Fruit fly (Drosophila melanogaster) whole organism, embryonic: ENCODE data around the gene MCTS1.
A peak's percentile ranks its signal among the peaks of the same experiment; 100 is the strongest.

Source experiments
- B-H1 ChIP-seq: fragments of 200-800 bp; sonication (Bioruptor generic); IDR thresholded peaks from 3 replicates; pipeline ENCODE4 v1.3.6; 2022; ENCODE audit warnings: missing biosample characterization, missing genetic modification characterization
- C15 ChIP-seq: fragments of 200-800 bp; sonication (Bioruptor generic); IDR thresholded peaks from 3 replicates; pipeline ENCODE4 v1.3.6; 2022; ENCODE audit warnings: missing biosample characterization, missing genetic modification characterization
- CG1024 ChIP-seq: fragments of 200-800 bp; sonication (Bioruptor generic); IDR thresholded peaks from 2 replicates; pipeline ENCODE4 v1.3.6; 2022; ENCODE audit warnings: missing biosample characterization, missing genetic modification characterization
- CG10267 ChIP-seq: fragments of 200-800 bp; sonication (Bioruptor generic); optimal IDR thresholded peaks from 2 replicates; lab custom pipeline; 2018; ENCODE audit warnings: missing biosample characterization, mild to moderate bottlenecking, missing genetic modification characterization, moderate library complexity
- CG10462 ChIP-seq: fragments of 200-800 bp; sonication (Bioruptor generic); optimal IDR thresholded peaks from 2 replicates; lab custom pipeline; 2016; ENCODE audit warnings: missing biosample characterization, missing genetic modification characterization
- CG10979 ChIP-seq: fragments of 200-800 bp; sonication (Bioruptor generic); optimal IDR thresholded peaks from 2 replicates; lab custom pipeline; 2018; ENCODE audit warnings: missing biosample characterization, mild to moderate bottlenecking, missing genetic modification characterization, moderate library complexity
- CG12744 ChIP-seq: fragments of 200-800 bp; sonication (Bioruptor generic); optimal IDR thresholded peaks from 2 replicates; lab custom pipeline; 2016; ENCODE audit warnings: missing biosample characterization, missing genetic modification characterization
- CG14050 ChIP-seq: fragments of 200-800 bp; sonication (Bioruptor generic); IDR thresholded peaks from 3 replicates; pipeline ENCODE4 v1.3.6; 2022; ENCODE audit warnings: missing biosample characterization, missing genetic modification characterization
- CG15073 ChIP-seq: fragments of 200-800 bp; sonication (Bioruptor generic); optimal IDR thresholded peaks from 2 replicates; lab custom pipeline; 2016; ENCODE audit warnings: missing biosample characterization, missing genetic modification characterization
- CG15269 ChIP-seq: fragments of 200-800 bp; sonication (Bioruptor generic); optimal IDR thresholded peaks from 2 replicates; lab custom pipeline; 2018; ENCODE audit warnings: missing biosample characterization, mild to moderate bottlenecking, missing genetic modification characterization, moderate library complexity
- CG16779 ChIP-seq: fragments of 200-800 bp; sonication (Bioruptor generic); IDR thresholded peaks from 2 replicates; pipeline ENCODE4 v1.3.6; 2022; ENCODE audit warnings: missing biosample characterization, missing genetic modification characterization
- CG16863 ChIP-seq: fragments of 200-800 bp; sonication (Bioruptor generic); optimal IDR thresholded peaks from 3 replicates; lab custom pipeline; 2016; ENCODE audit warnings: missing biosample characterization, missing genetic modification characterization
- CG17385 ChIP-seq: fragments of 200-800 bp; sonication (Bioruptor generic); optimal IDR thresholded peaks from 3 replicates; lab custom pipeline; 2018; ENCODE audit warnings: missing biosample characterization, mild to moderate bottlenecking, missing genetic modification characterization
- CG1792 ChIP-seq: fragments of 200-800 bp; sonication (Bioruptor generic); optimal IDR thresholded peaks from 2 replicates; lab custom pipeline; 2016; ENCODE audit warnings: missing biosample characterization, missing genetic modification characterization
- CG30020 ChIP-seq: fragments of 200-800 bp; optimal IDR thresholded peaks from 2 replicates; lab custom pipeline; 2019; ENCODE audit warnings: missing biosample characterization, mild to moderate bottlenecking, missing genetic modification characterization, moderate library complexity
- CG30431 ChIP-seq: fragments of 200-800 bp; sonication (Bioruptor generic); optimal IDR thresholded peaks from 2 replicates; lab custom pipeline; 2017; ENCODE audit warnings: missing biosample characterization, missing genetic modification characterization
- CG34224 ChIP-seq: fragments of 200-800 bp; sonication (Bioruptor generic); IDR thresholded peaks from 3 replicates; pipeline ENCODE4 v1.3.6; 2022; ENCODE audit warnings: missing biosample characterization, missing genetic modification characterization; ENCODE audit not compliant: partially characterized antibody
- CG6765 ChIP-seq: fragments of 200-800 bp; sonication (Bioruptor generic); optimal IDR thresholded peaks from 3 replicates; lab custom pipeline; 2017; ENCODE audit warnings: missing biosample characterization, mild to moderate bottlenecking, missing genetic modification characterization
- CG8478 ChIP-seq: fragments of >200 bp; optimal IDR thresholded peaks from 2 replicates; lab custom pipeline; 2018
- CG9437 ChIP-seq: fragments of 200-800 bp; sonication (Bioruptor generic); optimal IDR thresholded peaks from 2 replicates; lab custom pipeline; 2018; ENCODE audit warnings: missing biosample characterization, mild to moderate bottlenecking, missing genetic modification characterization
- CoRest ChIP-seq: fragments of 200-800 bp; sonication (Bioruptor generic); optimal IDR thresholded peaks from 3 replicates; lab custom pipeline; 2018; ENCODE audit warnings: missing biosample characterization, mild to moderate bottlenecking, missing genetic modification characterization, moderate library complexity
- Dad ChIP-seq: fragments of 200-800 bp; sonication (Bioruptor generic); optimal IDR thresholded peaks from 3 replicates; lab custom pipeline; 2016; ENCODE audit warnings: missing biosample characterization, missing genetic modification characterization
- Deaf1 ChIP-seq: fragments of 200-800 bp; optimal IDR thresholded peaks from 3 replicates; lab custom pipeline; 2019; ENCODE audit warnings: missing biosample characterization, mild to moderate bottlenecking, missing genetic modification characterization, moderate library complexity
- HmgD ChIP-seq: fragments of 200-800 bp; sonication (Bioruptor generic); optimal IDR thresholded peaks from 3 replicates; lab custom pipeline; 2016; ENCODE audit warnings: missing biosample characterization, missing genetic modification characterization
- Hmx ChIP-seq: fragments of 200-800 bp; sonication (Bioruptor generic); optimal IDR thresholded peaks from 2 replicates; lab custom pipeline; 2016; ENCODE audit warnings: missing biosample characterization, missing genetic modification characterization
- Lpt ChIP-seq: fragments of >200 bp; optimal IDR thresholded peaks from 2 replicates; lab custom pipeline; 2018; ENCODE audit warnings: missing biosample characterization, missing genetic modification characterization
- NC2α ChIP-seq: fragments of 200-800 bp; sonication (Bioruptor generic); optimal IDR thresholded peaks from 2 replicates; lab custom pipeline; 2016; ENCODE audit warnings: missing biosample characterization, missing genetic modification characterization
- Neu2 ChIP-seq: fragments of 200-800 bp; sonication (Bioruptor generic); optimal IDR thresholded peaks from 3 replicates; lab custom pipeline; 2016; ENCODE audit warnings: missing biosample characterization, missing genetic modification characterization, borderline replicate concordance
- Poxn ChIP-seq: fragments of 200-800 bp; sonication (Bioruptor generic); IDR thresholded peaks from 2 replicates; pipeline ENCODE4 v1.3.6; 2022; ENCODE audit warnings: missing biosample characterization, missing genetic modification characterization
- Side ChIP-seq: fragments of 200-800 bp; sonication (Bioruptor generic); optimal IDR thresholded peaks from 2 replicates; lab custom pipeline; 2016; ENCODE audit warnings: missing biosample characterization, missing genetic modification characterization
- Sin3A ChIP-seq: fragments of >200 bp; optimal IDR thresholded peaks from 2 replicates; lab custom pipeline; 2018
- ash1 ChIP-seq: fragments of 200-800 bp; sonication (Bioruptor generic); optimal IDR thresholded peaks from 2 replicates; lab custom pipeline; 2018; ENCODE audit warnings: missing biosample characterization, mild to moderate bottlenecking, missing genetic modification characterization
- br ChIP-seq: fragments of >200 bp; optimal IDR thresholded peaks from 2 replicates; lab custom pipeline; 2017
- cas ChIP-seq: fragments of 200-800 bp; sonication (Bioruptor generic); IDR thresholded peaks from 2 replicates; pipeline ENCODE4 v1.3.6; 2022; ENCODE audit warnings: missing biosample characterization, missing genetic modification characterization
- esg ChIP-seq: fragments of 200-800 bp; sonication (Bioruptor generic); conservative IDR thresholded peaks from 2 replicates; pipeline ENCODE4 v1.3.6; 2022; ENCODE audit warnings: missing biosample characterization, missing genetic modification characterization
- fu2 ChIP-seq: fragments of 200-800 bp; sonication (Bioruptor generic); optimal IDR thresholded peaks from 2 replicates; lab custom pipeline; 2016; ENCODE audit warnings: missing biosample characterization, missing genetic modification characterization
- grau ChIP-seq: fragments of 200-800 bp; optimal IDR thresholded peaks from 3 replicates; lab custom pipeline; 2019; ENCODE audit warnings: missing biosample characterization, mild to moderate bottlenecking, missing genetic modification characterization, moderate library complexity
- insv ChIP-seq, 2 experiments: fragments of 200-800 bp; sonication (Bioruptor generic); optimal IDR thresholded peaks; 3 replicates each; lab custom pipeline; 2016 to 2018; ENCODE audit warnings: missing biosample characterization in 2 of 2, missing genetic modification characterization in 2 of 2
- kah ChIP-seq: fragments of 200-800 bp; sonication (Bioruptor generic); optimal IDR thresholded peaks from 2 replicates; lab custom pipeline; 2018; ENCODE audit warnings: missing biosample characterization, mild to moderate bottlenecking, missing genetic modification characterization
- ken ChIP-seq: fragments of 200-800 bp; sonication (Bioruptor generic); IDR thresholded peaks from 3 replicates; pipeline ENCODE4 v1.3.6; 2022; ENCODE audit warnings: missing biosample characterization, missing genetic modification characterization
- lbe ChIP-seq: fragments of 200-800 bp; sonication (Bioruptor generic); optimal IDR thresholded peaks from 2 replicates; lab custom pipeline; 2016; ENCODE audit warnings: missing biosample characterization, mild to moderate bottlenecking, missing genetic modification characterization
- maf-S ChIP-seq: fragments of 200-800 bp; sonication (Bioruptor generic); optimal IDR thresholded peaks from 2 replicates; lab custom pipeline; 2016; ENCODE audit warnings: missing biosample characterization, missing genetic modification characterization
- nerfin-1 ChIP-seq: fragments of 200-800 bp; sonication (Bioruptor generic); optimal IDR thresholded peaks from 3 replicates; lab custom pipeline; 2019; ENCODE audit warnings: missing biosample characterization, mild to moderate bottlenecking, missing genetic modification characterization, moderate library complexity
- nmo ChIP-seq: fragments of 200-800 bp; sonication (Bioruptor generic); optimal IDR thresholded peaks from 2 replicates; lab custom pipeline; 2018; ENCODE audit warnings: missing biosample characterization, mild to moderate bottlenecking, missing genetic modification characterization, moderate library complexity
- org-1 ChIP-seq: fragments of 200-800 bp; sonication (Bioruptor generic); optimal IDR thresholded peaks from 2 replicates; lab custom pipeline; 2017; ENCODE audit warnings: missing biosample characterization, missing genetic modification characterization
- pfk ChIP-seq: fragments of 200-800 bp; sonication (Bioruptor generic); optimal IDR thresholded peaks from 2 replicates; lab custom pipeline; 2018; ENCODE audit warnings: missing biosample characterization, mild to moderate bottlenecking, missing genetic modification characterization, moderate library complexity
- pnt ChIP-seq: fragments of 200-800 bp; sonication (Bioruptor generic); optimal IDR thresholded peaks from 3 replicates; lab custom pipeline; 2016; ENCODE audit warnings: missing biosample characterization, missing genetic modification characterization
- schlank ChIP-seq: fragments of 200-800 bp; sonication (Bioruptor generic); optimal IDR thresholded peaks from 2 replicates; lab custom pipeline; 2018; ENCODE audit warnings: missing biosample characterization, mild to moderate bottlenecking, missing genetic modification characterization
- sens ChIP-seq: fragments of 200-800 bp; sonication (Bioruptor generic); peaks from one replicate; lab custom pipeline; 2016; ENCODE audit warnings: missing biosample characterization, missing genetic modification characterization
- sug ChIP-seq: fragments of 200-800 bp; optimal IDR thresholded peaks from 2 replicates; lab custom pipeline; 2019; ENCODE audit warnings: missing biosample characterization, mild to moderate bottlenecking, missing genetic modification characterization, moderate library complexity
- vfl ChIP-seq: fragments of 200-800 bp; sonication (Bioruptor generic); optimal IDR thresholded peaks from 2 replicates; lab custom pipeline; 2016; ENCODE audit warnings: missing biosample characterization, missing genetic modification characterization
- yki ChIP-seq: fragments of >200 bp; optimal IDR thresholded peaks from 3 replicates; lab custom pipeline; 2018
- zen2 ChIP-seq: fragments of 200-800 bp; sonication (Bioruptor generic); IDR thresholded peaks from 3 replicates; pipeline ENCODE4 v1.3.6; 2022; ENCODE audit warnings: missing biosample characterization, missing genetic modification characterization; ENCODE audit not compliant: partially characterized antibody

The MCTS1 gene

DNA sequence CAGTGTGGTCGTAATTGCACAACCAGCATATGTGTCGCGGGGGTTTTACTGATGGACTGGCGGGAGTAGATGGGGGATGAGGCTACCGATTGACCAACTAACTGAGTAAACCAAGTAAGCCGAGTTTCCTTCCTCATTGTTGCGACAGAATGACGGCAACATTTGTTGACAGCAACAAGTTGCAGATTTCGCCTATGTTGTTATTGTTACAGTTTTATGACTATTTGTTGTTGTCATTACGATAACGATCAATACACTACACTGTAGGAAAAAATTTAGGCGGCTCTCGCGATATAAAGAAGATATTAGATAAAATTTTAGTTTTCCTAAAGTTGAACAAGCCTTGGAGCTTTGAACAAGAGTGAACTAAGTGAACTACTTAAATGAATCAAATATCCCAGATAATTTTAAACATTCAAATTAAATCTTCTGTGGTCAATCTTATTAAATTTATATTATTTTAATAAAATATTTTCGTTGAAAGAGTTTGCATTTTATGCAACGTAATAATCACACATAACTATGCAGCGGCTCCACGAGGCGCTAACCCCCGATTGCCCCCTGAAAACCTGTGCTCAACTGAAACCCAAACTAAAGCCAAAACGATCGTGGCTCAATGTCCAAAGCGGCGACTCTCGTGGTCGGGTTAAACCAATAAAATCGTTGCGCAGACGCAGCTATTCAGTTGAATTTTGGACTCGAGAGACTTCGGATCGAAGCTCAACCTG is 29.8 kb downstream of the MCTS1 start, which contains the start of gene CG5928 (continued):
- no peak for TF ChIP-seq CG16863
- no peak for TF ChIP-seq CG30020 (tag; lab: Kevin White, UChicago)
- TF ChIP-seq Neu2 (GFP tag; lab: Kevin White, UChicago): no peak
- TF ChIP-seq br (lab: Kevin White, UChicago): no peak
- no peak for TF ChIP-seq Dad
- TF ChIP-seq CG1024 (GFP tag; lab: Robert Waterston, UW): no peak
- TF ChIP-seq schlank (tag; lab: Kevin White, UChicago): no peak
- no peak for TF ChIP-seq CG16779 (GFP tag; lab: Robert Waterston, UW)
- TF ChIP-seq zen2 (GFP tag; lab: Robert Waterston, UW): no peak
- peak; percentile 17; the same call in 2 of the 3 replicates for TF ChIP-seq CG14050 (GFP tag; lab: Robert Waterston, UW)
- TF ChIP-seq org-1 (GFP tag; lab: Kevin White, UChicago): no peak
- TF ChIP-seq vfl: no peak
- TF ChIP-seq C15 (GFP tag; lab: Robert Waterston, UW): no peak
- no peak for TF ChIP-seq CG34224 (GFP tag; lab: Robert Waterston, UW)
- no peak for TF ChIP-seq NC2α (GFP tag; lab: Kevin White, UChicago)
- no peak for TF ChIP-seq sens (GFP tag; lab: Kevin White, UChicago)
- TF ChIP-seq CG15269: peak; percentile 59
- TF ChIP-seq CoRest (tag; lab: Kevin White, UChicago): peak; percentile 38
- no peak for TF ChIP-seq Hmx (GFP tag; lab: Kevin White, UChicago)
- TF ChIP-seq nerfin-1 (tag; lab: Kevin White, UChicago): peak; percentile 5
- peak; percentile 35 for TF ChIP-seq CG10267 (tag; lab: Kevin White, UChicago)
- no peak for TF ChIP-seq ken (GFP tag; lab: Robert Waterston, UW)
- no peak for TF ChIP-seq fu2 (GFP tag; lab: Kevin White, UChicago)
- TF ChIP-seq CG15073 (GFP tag; lab: Kevin White, UChicago): no peak
- TF ChIP-seq HmgD (GFP tag; lab: Kevin White, UChicago): no peak
- TF ChIP-seq sug (tag; lab: Kevin White, UChicago): peak; percentile 12
- TF ChIP-seq insv (GFP tag; optimal IDR thresholded peaks at IDR 0.05; lab: Kevin White, UChicago): no peak
- TF ChIP-seq cas (GFP tag; lab: Robert Waterston, UW): no peak
- peak; percentile 42 for TF ChIP-seq nmo (GFP tag; lab: Kevin White, UChicago)
- TF ChIP-seq CG10462 (GFP tag; lab: Kevin White, UChicago): no peak
- TF ChIP-seq Sin3A: no peak
- TF ChIP-seq Poxn (GFP tag; lab: Robert Waterston, UW): no peak
- no peak for TF ChIP-seq B-H1 (GFP tag; lab: Robert Waterston, UW)
- no peak for TF ChIP-seq CG8478 (lab: Kevin White, UChicago)
- TF ChIP-seq pfk: no peak
- no peak for TF ChIP-seq Side (GFP tag; lab: Kevin White, UChicago)
- no peak for TF ChIP-seq ash1
- no peak for TF ChIP-seq pnt
- peak; percentile 30 for TF ChIP-seq CG10979 (tag; lab: Kevin White, UChicago)
- TF ChIP-seq CG1792 (GFP tag; lab: Kevin White, UChicago): no peak
- peak; percentile 44 for TF ChIP-seq esg (GFP tag; lab: Robert Waterston, UW)
- peak; percentile 5 for TF ChIP-seq CG6765 (GFP tag; lab: Kevin White, UChicago)
- no peak for TF ChIP-seq kah (GFP tag; lab: Kevin White, UChicago)
- no peak for TF ChIP-seq lbe (GFP tag; lab: Kevin White, UChicago)
- TF ChIP-seq Deaf1: peak; percentile 35
- TF ChIP-seq CG17385: peak; percentile 23
- TF ChIP-seq yki: no peak
- no peak for TF ChIP-seq CG12744 (GFP tag; lab: Kevin White, UChicago)
- TF ChIP-seq Lpt (GFP tag; lab: Kevin White, UChicago): no peak
- peak; percentile 48 for TF ChIP-seq grau (tag; lab: Kevin White, UChicago)
- no peak for TF ChIP-seq maf-S (GFP tag; lab: Kevin White, UChicago)
- peak; percentile 15 for TF ChIP-seq CG9437 (GFP tag; lab: Kevin White, UChicago)
- no peak for TF ChIP-seq CG30431
